Worm (Caenorhabditis elegans) whole organism, young adult: ENCODE results near the gene F41H10.5.

Experiments used
- B0019.2 ChIP-seq: fragments of 200-800 bp; sonication (Bioruptor generic); conservative IDR thresholded peaks from 2 replicates; pipeline ENCODE4 v1.3.6; 2022; ENCODE audit warnings: missing genetic modification reagents, missing genetic modification characterization, missing compliant biosample characterization
- C17E4.6 ChIP-seq: fragments of 200-800 bp; sonication (Bioruptor generic); IDR thresholded peaks from 2 replicates; pipeline ENCODE4 v1.3.6; 2022; ENCODE audit warnings: missing genetic modification reagents, missing genetic modification characterization, missing compliant biosample characterization
- D2030.7 ChIP-seq: fragments of 200-800 bp; sonication (Bioruptor generic); IDR thresholded peaks from 2 replicates; pipeline ENCODE4 v1.3.6; 2022; ENCODE audit warnings: missing genetic modification reagents, missing genetic modification characterization, missing compliant biosample characterization
- F33H1.4 ChIP-seq: fragments of 200-800 bp; sonication (Bioruptor generic); IDR thresholded peaks from 2 replicates; pipeline ENCODE4 v1.3.6; 2022; ENCODE audit warnings: missing genetic modification reagents, missing genetic modification characterization, missing compliant biosample characterization
- F39B2.1 ChIP-seq: fragments of 200-800 bp; sonication (Bioruptor generic); IDR thresholded peaks from 2 replicates; pipeline ENCODE4 v1.3.6; 2022; ENCODE audit warnings: missing genetic modification reagents, missing genetic modification characterization, missing compliant biosample characterization
- F49E8.2 ChIP-seq: sonication (generic microtip); optimal IDR thresholded peaks from 3 replicates; lab custom pipeline; 2017; ENCODE audit warnings: missing genetic modification characterization, mild to moderate bottlenecking, missing compliant biosample characterization, antibody characterized with exemption, moderate library complexity; ENCODE audit not compliant: insufficient read depth
- F57A8.1 ChIP-seq: fragments of 200-800 bp; sonication (Bioruptor generic); optimal IDR thresholded peaks from 2 replicates; lab custom pipeline; 2018; ENCODE audit warnings: mild to moderate bottlenecking, missing genetic modification characterization, moderate library complexity, missing compliant biosample characterization
- F57C9.4 ChIP-seq: sonication (generic microtip); optimal IDR thresholded peaks from 2 replicates; lab custom pipeline; 2017; ENCODE audit warnings: mild to moderate bottlenecking, missing genetic modification characterization, missing compliant biosample characterization
- K12H6.12 ChIP-seq: fragments of 200-800 bp; sonication (Bioruptor generic); optimal IDR thresholded peaks from 2 replicates; lab custom pipeline; 2018; ENCODE audit warnings: mild to moderate bottlenecking, missing genetic modification characterization, missing compliant biosample characterization
- Y53G8AR.9 ChIP-seq: fragments of 200-800 bp; sonication (Bioruptor generic); conservative IDR thresholded peaks from 2 replicates; pipeline ENCODE4 v1.3.6; 2022; ENCODE audit warnings: missing genetic modification reagents, missing genetic modification characterization, missing compliant biosample characterization
- Y79H2A.3 ChIP-seq: fragments of 200-800 bp; sonication (Bioruptor generic); conservative IDR thresholded peaks from 2 replicates; pipeline ENCODE4 v1.3.6; 2022; ENCODE audit warnings: missing genetic modification reagents, missing genetic modification characterization, missing compliant biosample characterization
- Y95B8A.8 ChIP-seq: fragments of 200-800 bp; sonication (Bioruptor generic); IDR thresholded peaks from 2 replicates; pipeline ENCODE4 v1.3.6; 2022; ENCODE audit warnings: missing genetic modification reagents, missing genetic modification characterization, missing compliant biosample characterization
- akir-1 ChIP-seq: fragments of 200-800 bp; sonication (Bioruptor generic); optimal IDR thresholded peaks from 2 replicates; lab custom pipeline; 2018; ENCODE audit warnings: mild to moderate bottlenecking, missing genetic modification characterization, moderate library complexity, missing compliant biosample characterization
- aptf-2 ChIP-seq: fragments of 200-800 bp; sonication (Bioruptor generic); conservative IDR thresholded peaks from 2 replicates; pipeline ENCODE4 v1.3.6; 2022; ENCODE audit warnings: missing genetic modification reagents, missing genetic modification characterization, missing compliant biosample characterization
- attf-5 ChIP-seq: fragments of 200-800 bp; sonication (Bioruptor generic); optimal IDR thresholded peaks from 2 replicates; lab custom pipeline; 2018; ENCODE audit warnings: mild to moderate bottlenecking, missing genetic modification characterization, missing compliant biosample characterization
- attf-6 ChIP-seq: fragments of 200-800 bp; sonication (Bioruptor generic); IDR thresholded peaks from 2 replicates; pipeline ENCODE4 v1.3.6; 2022; ENCODE audit warnings: missing genetic modification reagents, missing genetic modification characterization, missing compliant biosample characterization
- ceh-100 ChIP-seq: fragments of 200-800 bp; sonication (Bioruptor generic); IDR thresholded peaks from 2 replicates; pipeline ENCODE4 v1.3.6; 2022; ENCODE audit warnings: missing genetic modification reagents, missing genetic modification characterization, missing compliant biosample characterization
- ceh-27 ChIP-seq: fragments of 200-800 bp; sonication (Bioruptor generic); optimal IDR thresholded peaks from 2 replicates; lab custom pipeline; 2018; ENCODE audit warnings: mild to moderate bottlenecking, missing genetic modification characterization, moderate library complexity, missing compliant biosample characterization
- ceh-58 ChIP-seq: fragments of 200-800 bp; sonication (Bioruptor generic); IDR thresholded peaks from 2 replicates; pipeline ENCODE4 v1.3.6; 2022; ENCODE audit warnings: missing genetic modification characterization, missing compliant biosample characterization
- ceh-79 ChIP-seq: sonication (generic microtip); optimal IDR thresholded peaks from 2 replicates; lab custom pipeline; 2017; ENCODE audit warnings: mild to moderate bottlenecking, missing genetic modification characterization, missing compliant biosample characterization
- chd-7 ChIP-seq: sonication (generic microtip); optimal IDR thresholded peaks from 2 replicates; lab custom pipeline; 2016; ENCODE audit warnings: mild to moderate bottlenecking, missing genetic modification characterization, moderate library complexity, missing compliant biosample characterization
- die-1 ChIP-seq: sonication (generic microtip); optimal IDR thresholded peaks from 2 replicates; lab custom pipeline; 2016; ENCODE audit warnings: missing genotype, mild to moderate bottlenecking, missing genetic modification characterization, missing compliant biosample characterization
- dox-1 ChIP-seq: fragments of 200-800 bp; sonication (Bioruptor generic); IDR thresholded peaks from 2 replicates; pipeline ENCODE4 v1.3.6; 2022; ENCODE audit warnings: missing genetic modification reagents, missing genetic modification characterization, missing compliant biosample characterization
- dpff-1 ChIP-seq: sonication (generic microtip); optimal IDR thresholded peaks from 2 replicates; lab custom pipeline; 2017; ENCODE audit warnings: mild to moderate bottlenecking, missing genetic modification characterization, missing compliant biosample characterization
- dpl-1 ChIP-seq: fragments of 150-350 bp; optimal IDR thresholded peaks from 2 replicates; lab custom pipeline; 2014; ENCODE audit warnings: missing biosample characterization, missing genetic modification reagents, missing genetic modification characterization
- egrh-3 ChIP-seq: fragments of 200-800 bp; sonication (Bioruptor generic); IDR thresholded peaks from 2 replicates; pipeline ENCODE4 v1.3.6; 2022; ENCODE audit warnings: missing genetic modification reagents, missing genetic modification characterization, missing compliant biosample characterization
- ekl-4 ChIP-seq: fragments of 200-800 bp; sonication (Bioruptor generic); IDR thresholded peaks from 2 replicates; pipeline ENCODE4 v1.3.6; 2022; ENCODE audit warnings: missing genetic modification reagents, missing genetic modification characterization, missing compliant biosample characterization
- ets-4 ChIP-seq: fragments of 200-800 bp; sonication (Bioruptor generic); optimal IDR thresholded peaks from 2 replicates; lab custom pipeline; 2018; ENCODE audit warnings: mild to moderate bottlenecking, missing genetic modification characterization, missing compliant biosample characterization
- hlh-26 ChIP-seq: fragments of 200-800 bp; sonication (Bioruptor generic); conservative IDR thresholded peaks from 2 replicates; pipeline ENCODE4 v1.3.6; 2022; ENCODE audit warnings: missing genetic modification reagents, missing genetic modification characterization, missing compliant biosample characterization
- hmg-1.2 ChIP-seq: fragments of 200-800 bp; sonication (Bioruptor generic); IDR thresholded peaks from 2 replicates; pipeline ENCODE4 v1.3.6; 2022; ENCODE audit warnings: missing genetic modification reagents, missing genetic modification characterization, missing compliant biosample characterization
- let-607 ChIP-seq, 2 experiments: fragments of 200-800 bp in 1 of 2; sonication (Bioruptor generic) in 1 of 2; sonication (generic microtip) in 1 of 2; optimal IDR thresholded peaks; 2 replicates each; lab custom pipeline; 2016 to 2018; ENCODE audit warnings: mild to moderate bottlenecking in 2 of 2, missing compliant biosample characterization in 2 of 2, missing genetic modification characterization in 2 of 2, moderate library complexity in 2 of 2, missing genotype in 1 of 2
- lin-54 ChIP-seq: fragments of 200-800 bp; sonication (Bioruptor generic); optimal IDR thresholded peaks from 2 replicates; lab custom pipeline; 2018; ENCODE audit warnings: mild to moderate bottlenecking, missing genetic modification characterization, missing compliant biosample characterization
- lir-1 ChIP-seq: fragments of 200-800 bp; sonication (Bioruptor generic); conservative IDR thresholded peaks from 2 replicates; pipeline ENCODE4 v1.3.6; 2022; ENCODE audit warnings: missing genetic modification reagents, missing genetic modification characterization, missing compliant biosample characterization
- lsl-1 ChIP-seq: fragments of 200-800 bp; sonication (Bioruptor generic); optimal IDR thresholded peaks from 2 replicates; lab custom pipeline; 2018; ENCODE audit warnings: mild to moderate bottlenecking, missing genetic modification characterization, moderate library complexity, missing compliant biosample characterization
- lsy-27 ChIP-seq: sonication (generic microtip); optimal IDR thresholded peaks from 2 replicates; lab custom pipeline; 2017; ENCODE audit warnings: missing genetic modification characterization, mild to moderate bottlenecking, missing compliant biosample characterization, antibody characterized with exemption, missing genotype, borderline replicate concordance; ENCODE audit not compliant: insufficient read depth
- madf-8 ChIP-seq: fragments of 200-800 bp; sonication (Bioruptor generic); conservative IDR thresholded peaks from 2 replicates; pipeline ENCODE4 v1.3.6; 2022; ENCODE audit warnings: missing genetic modification reagents, missing genetic modification characterization, missing compliant biosample characterization
- mcd-1 ChIP-seq: fragments of 200-800 bp; sonication (Bioruptor generic); IDR thresholded peaks from 2 replicates; pipeline ENCODE4 v1.3.6; 2022; ENCODE audit warnings: missing genetic modification reagents, missing genetic modification characterization, missing compliant biosample characterization
- mxl-1 ChIP-seq: sonication (generic microtip); optimal IDR thresholded peaks from 2 replicates; lab custom pipeline; 2016; ENCODE audit warnings: missing genetic modification characterization, missing compliant biosample characterization
- nhr-90 ChIP-seq: sonication (generic microtip); optimal IDR thresholded peaks from 2 replicates; lab custom pipeline; 2016; ENCODE audit warnings: missing genotype, mild to moderate bottlenecking, missing genetic modification characterization, missing compliant biosample characterization
- pbrm-1 ChIP-seq: fragments of 200-800 bp; sonication (Bioruptor generic); IDR thresholded peaks from 2 replicates; pipeline ENCODE4 v1.3.6; 2022; ENCODE audit warnings: missing genetic modification reagents, missing genetic modification characterization, missing compliant biosample characterization
- repo-1 ChIP-seq: sonication (generic microtip); optimal IDR thresholded peaks from 2 replicates; lab custom pipeline; 2017; ENCODE audit warnings: mild to moderate bottlenecking, missing genetic modification characterization, missing compliant biosample characterization
- rpc-1 ChIP-seq, 2 experiments: fragments of 150-350 bp in 1 of 2; sonication (generic microtip) in 1 of 2; optimal IDR thresholded peaks; 2 replicates each; lab custom pipeline; 2014 to 2018; ENCODE audit warnings: missing biosample characterization in 1 of 2, missing genetic modification characterization in 1 of 2, missing genetic modification reagents in 1 of 2, missing genotype in 1 of 2
- snpc-4 ChIP-seq, 5 experiments: fragments of 150-350 bp in 1 of 5; sonication (generic microtip) in 4 of 5; optimal IDR thresholded peaks; 2 replicates each; lab custom pipeline; 2014 to 2018; ENCODE audit warnings: missing genetic modification characterization in 5 of 5, missing biosample characterization in 3 of 5, antibody characterized with exemption in 2 of 5, mild to moderate bottlenecking in 2 of 5, missing compliant biosample characterization in 2 of 5, missing genotype in 2 of 5, moderate library complexity in 2 of 5, missing genetic modification reagents in 1 of 5
- unc-130 ChIP-seq: sonication (generic microtip); optimal IDR thresholded peaks from 2 replicates; lab custom pipeline; 2016; ENCODE audit warnings: missing genetic modification reagents, missing genetic modification characterization, missing compliant biosample characterization
- unc-62 ChIP-seq: fragments of 150-350 bp; optimal IDR thresholded peaks from 2 replicates; lab custom pipeline; 2014; ENCODE audit warnings: missing biosample characterization, missing genetic modification reagents, missing genetic modification characterization
- ztf-18 ChIP-seq: sonication (generic microtip); optimal IDR thresholded peaks from 2 replicates; lab custom pipeline; 2016; ENCODE audit warnings: missing genotype, mild to moderate bottlenecking, missing genetic modification characterization, missing compliant biosample characterization
- ztf-28 ChIP-seq: fragments of 200-800 bp; sonication (Bioruptor generic); IDR thresholded peaks from 2 replicates; pipeline ENCODE4 v1.3.6; 2022; ENCODE audit warnings: missing genetic modification reagents, missing genetic modification characterization, missing compliant biosample characterization

Gene F41H10.5

DNA sequence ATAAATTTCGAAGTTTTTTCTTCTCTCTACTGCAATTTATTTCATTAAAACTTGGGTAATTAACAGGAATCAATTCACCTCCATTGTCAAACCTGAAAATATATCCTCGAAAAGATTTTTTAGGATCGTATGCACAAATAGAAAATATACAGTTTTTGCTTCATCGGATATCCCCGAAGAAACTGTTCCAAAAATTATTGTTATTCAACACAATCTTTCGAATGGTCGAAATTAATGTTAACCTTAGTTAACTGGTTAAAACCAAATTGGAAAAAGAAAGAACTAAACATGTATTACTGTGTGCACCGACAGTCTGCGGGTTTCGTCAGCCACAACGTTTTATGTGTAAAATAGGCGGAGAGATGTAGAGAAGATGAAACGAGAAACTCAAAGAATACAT is 43.6 kb upstream of the F41H10.5 start (continued):
- no peak for TF ChIP-seq lin-54 (GFP tag; lab: Kevin White, UChicago)
- TF ChIP-seq mcd-1 (GFP tag; lab: Robert Waterston, UW) = peak; percentile 51; the same call in 1 of the 2 replicates
- TF ChIP-seq ztf-28 (GFP tag; lab: Robert Waterston, UW) = no peak
- peak; percentile 40 for TF ChIP-seq lsl-1 (GFP tag; lab: Kevin White, UChicago)
- no peak for TF ChIP-seq ztf-18 (tag; lab: Kevin White, UChicago)
- no peak for TF ChIP-seq K12H6.12 (tag; lab: Kevin White, UChicago)
- no peak for TF ChIP-seq unc-130
- TF ChIP-seq ceh-100 (GFP tag; lab: Robert Waterston, UW) = peak; percentile 62
- no peak; the same call in 1 of the 2 replicates for TF ChIP-seq F33H1.4
- 0 out of 2 replicates have a peak, but pooled peaks have one; percentile 23 for TF ChIP-seq madf-8 (GFP tag; lab: Robert Waterston, UW)
- no peak for TF ChIP-seq akir-1 (GFP tag; lab: Kevin White, UChicago)
- no peak for TF ChIP-seq attf-5
- no peak for TF ChIP-seq hlh-26
- TF ChIP-seq hmg-1.2 = peak; percentile 88
- TF ChIP-seq pbrm-1 (GFP tag; lab: Robert Waterston, UW) = peak; percentile 85
- TF ChIP-seq Y79H2A.3 (GFP tag; lab: Robert Waterston, UW) = no peak
- no peak for TF ChIP-seq rpc-1 (optimal IDR thresholded peaks at IDR 0.05; lab: Kevin White, UChicago)
- no peak for TF ChIP-seq rpc-1 (tag; optimal IDR thresholded peaks at IDR 0.05; lab: Kevin White, UChicago)
- peak; percentile 94 for TF ChIP-seq snpc-4 (GFP tag; optimal IDR thresholded peaks at IDR 0.05; lab: Kevin White, UChicago)
- peak; percentile 93 to 99 (median 98) for TF ChIP-seq snpc-4 (tag; optimal IDR thresholded peaks at IDR 0.05; lab: Kevin White, UChicago)
- TF ChIP-seq Y53G8AR.9 (GFP tag; lab: Robert Waterston, UW) = 0 out of 2 replicates have a peak, but pooled peaks have one; percentile 40
- peak; percentile 97 for TF ChIP-seq attf-6 (GFP tag; lab: Robert Waterston, UW)
- no peak for TF ChIP-seq chd-7 (tag; lab: Kevin White, UChicago)
- peak; percentile 45 for TF ChIP-seq F49E8.2 (tag; lab: Kevin White, UChicago)
- TF ChIP-seq ceh-79 = no peak
- no peak for TF ChIP-seq dpl-1 (GFP tag; lab: Kevin White, UChicago)
- TF ChIP-seq mxl-1 (tag; lab: Kevin White, UChicago) = no peak
- no peak for TF ChIP-seq egrh-3 (GFP tag; lab: Robert Waterston, UW)
- no peak for TF ChIP-seq F57C9.4 (tag; lab: Kevin White, UChicago)
- TF ChIP-seq aptf-2 = no peak
- no peak for TF ChIP-seq ceh-27 (GFP tag; lab: Kevin White, UChicago)
- TF ChIP-seq repo-1 = no peak
- peak; percentile 63 for TF ChIP-seq ekl-4 (GFP tag; lab: Robert Waterston, UW)
- TF ChIP-seq lir-1 (GFP tag; lab: Robert Waterston, UW) = no peak
- no peak for TF ChIP-seq B0019.2 (GFP tag; lab: Robert Waterston, UW)
- no peak for TF ChIP-seq ceh-58 (GFP tag; lab: Robert Waterston, UW)
- TF ChIP-seq nhr-90 = no peak
- TF ChIP-seq Y95B8A.8 = 0 out of 2 replicates have a peak, but pooled peaks have one; percentile 36
- TF ChIP-seq C17E4.6 = no peak
- no peak for TF ChIP-seq ets-4 (GFP tag; lab: Kevin White, UChicago)
- no peak for TF ChIP-seq dpff-1
- no peak for TF ChIP-seq F57A8.1
- TF ChIP-seq unc-62 = no peak
- TF ChIP-seq lsy-27 (tag; lab: Kevin White, UChicago) = no peak
- TF ChIP-seq let-607 (tag; optimal IDR thresholded peaks at IDR 0.05; lab: Kevin White, UChicago) = no peak
- peak; percentile 94 for TF ChIP-seq D2030.7 (GFP tag; lab: Robert Waterston, UW)
- no peak for TF ChIP-seq die-1 (tag; lab: Kevin White, UChicago)
- no peak for TF ChIP-seq dox-1 (GFP tag; lab: Robert Waterston, UW)
- no peak for TF ChIP-seq F39B2.1
